Worm (Caenorhabditis elegans) whole organism, L2 larva: ENCODE data around the gene Y45G5AM.4.

Experiments
- C34F6.9 ChIP-seq: fragments of 150-350 bp; optimal IDR thresholded peaks from 2 replicates; lab custom pipeline; 2014; ENCODE audit warnings: missing biosample characterization, missing genetic modification characterization
- F13H6.1 ChIP-seq: sonication (generic microtip); optimal IDR thresholded peaks from 2 replicates; lab custom pipeline; 2016; ENCODE audit warnings: missing genetic modification characterization, missing compliant biosample characterization
- R02D3.7 ChIP-seq: fragments of 150-350 bp; optimal IDR thresholded peaks from 2 replicates; lab custom pipeline; 2014; ENCODE audit warnings: missing biosample characterization, missing genetic modification characterization
- ZK546.5 ChIP-seq: sonication (generic microtip); optimal IDR thresholded peaks from 2 replicates; lab custom pipeline; 2017; ENCODE audit warnings: missing biosample characterization, missing genetic modification characterization
- alr-1 ChIP-seq: fragments of 150-350 bp; optimal IDR thresholded peaks from 2 replicates; lab custom pipeline; 2014; ENCODE audit warnings: missing biosample characterization, missing genetic modification characterization
- aly-2 ChIP-seq: fragments of 150-350 bp; optimal IDR thresholded peaks from 2 replicates; lab custom pipeline; 2014; ENCODE audit warnings: missing biosample characterization, missing genetic modification characterization
- ama-1 ChIP-seq: fragments of 150-350 bp; optimal IDR thresholded peaks from 2 replicates; lab custom pipeline; 2018; ENCODE audit warnings: inconsistent platforms
- blmp-1 ChIP-seq: sonication (generic microtip); optimal IDR thresholded peaks from 2 replicates; lab custom pipeline; 2017; ENCODE audit warnings: missing genetic modification characterization, mild to moderate bottlenecking, missing compliant biosample characterization, antibody characterized with exemption, moderate library complexity; ENCODE audit not compliant: insufficient read depth
- ceh-16 ChIP-seq: fragments of 150-350 bp; optimal IDR thresholded peaks from 2 replicates; lab custom pipeline; 2014; ENCODE audit warnings: missing biosample characterization, missing genetic modification characterization
- ceh-82 ChIP-seq: fragments of 150-350 bp; optimal IDR thresholded peaks from 2 replicates; lab custom pipeline; 2014; ENCODE audit warnings: missing biosample characterization, missing genetic modification characterization
- elt-3 ChIP-seq: sonication (generic microtip); optimal IDR thresholded peaks from 2 replicates; lab custom pipeline; 2017; ENCODE audit warnings: missing biosample characterization, missing genetic modification characterization
- fos-1 ChIP-seq: fragments of 150-350 bp; optimal IDR thresholded peaks from 2 replicates; lab custom pipeline; 2014; ENCODE audit warnings: missing biosample characterization, missing genetic modification characterization
- gmeb-1 ChIP-seq: fragments of 150-350 bp; optimal IDR thresholded peaks from 2 replicates; lab custom pipeline; 2014; ENCODE audit warnings: missing biosample characterization, missing genetic modification characterization
- lin-11 ChIP-seq: fragments of 150-350 bp; sonication (generic microtip); optimal IDR thresholded peaks from 2 replicates; lab custom pipeline; 2014; ENCODE audit warnings: missing biosample characterization, missing genetic modification characterization, inconsistent platforms, mixed read lengths
- lin-39 ChIP-seq: fragments of 150-350 bp; optimal IDR thresholded peaks from 2 replicates; lab custom pipeline; 2014; ENCODE audit warnings: missing biosample characterization, missing genetic modification reagents, missing genetic modification characterization
- lsy-2 ChIP-seq, 2 experiments: fragments of 150-350 bp in 1 of 2; sonication (generic microtip) in 1 of 2; optimal IDR thresholded peaks; 2 replicates each; lab custom pipeline; 2014 to 2017; ENCODE audit warnings: missing biosample characterization in 2 of 2, missing genetic modification characterization in 2 of 2
- mab-5 ChIP-seq: fragments of 150-350 bp; optimal IDR thresholded peaks from 2 replicates; lab custom pipeline; 2014; ENCODE audit warnings: missing biosample characterization, missing genetic modification characterization
- mbf-1 ChIP-seq: sonication (generic microtip); optimal IDR thresholded peaks from 2 replicates; lab custom pipeline; 2017; ENCODE audit warnings: missing biosample characterization, missing genetic modification characterization
- mdl-1 ChIP-seq, 2 experiments: fragments of 150-350 bp in 1 of 2; sonication (generic microtip) in 1 of 2; optimal IDR thresholded peaks; 2 replicates each; lab custom pipeline; 2017; ENCODE audit warnings: missing biosample characterization in 2 of 2, missing genetic modification characterization in 2 of 2
- nhr-10 ChIP-seq: sonication (generic microtip); optimal IDR thresholded peaks from 2 replicates; lab custom pipeline; 2017; ENCODE audit warnings: missing biosample characterization, missing genetic modification characterization
- nhr-12 ChIP-seq: fragments of 150-350 bp; optimal IDR thresholded peaks from 2 replicates; lab custom pipeline; 2014; ENCODE audit warnings: missing biosample characterization, missing genetic modification characterization
- nhr-129 ChIP-seq: fragments of 150-350 bp; optimal IDR thresholded peaks from 2 replicates; lab custom pipeline; 2014; ENCODE audit warnings: missing biosample characterization, missing genetic modification characterization
- nhr-23 ChIP-seq: fragments of 150-350 bp; optimal IDR thresholded peaks from 2 replicates; lab custom pipeline; 2014; ENCODE audit warnings: missing biosample characterization, missing genetic modification reagents, missing genetic modification characterization
- nhr-237 ChIP-seq: fragments of 150-350 bp; optimal IDR thresholded peaks from 2 replicates; lab custom pipeline; 2014; ENCODE audit warnings: missing biosample characterization, missing genetic modification characterization
- nhr-6 ChIP-seq: fragments of 150-350 bp; optimal IDR thresholded peaks from 2 replicates; lab custom pipeline; 2014; ENCODE audit warnings: missing biosample characterization, missing genetic modification characterization
- nhr-77 ChIP-seq: fragments of 150-350 bp; optimal IDR thresholded peaks from 2 replicates; lab custom pipeline; 2014; ENCODE audit warnings: missing biosample characterization, missing genetic modification characterization
- peb-1 ChIP-seq: fragments of 150-350 bp; optimal IDR thresholded peaks from 2 replicates; lab custom pipeline; 2014; ENCODE audit warnings: missing biosample characterization, missing genetic modification characterization
- skn-1 ChIP-seq: sonication (generic microtip); optimal IDR thresholded peaks from 2 replicates; lab custom pipeline; 2017; ENCODE audit warnings: missing biosample characterization, missing genetic modification characterization
- sma-3 ChIP-seq: sonication (generic microtip); optimal IDR thresholded peaks from 2 replicates; lab custom pipeline; 2016; ENCODE audit warnings: missing genetic modification reagents, missing genetic modification characterization, missing compliant biosample characterization
- sma-9 ChIP-seq, 2 experiments: fragments of 150-350 bp in 1 of 2; sonication (generic microtip) in 1 of 2; optimal IDR thresholded peaks; 2 replicates each; lab custom pipeline; 2014 to 2016; ENCODE audit warnings: missing genetic modification characterization in 2 of 2, mild to moderate bottlenecking in 1 of 2, missing biosample characterization in 1 of 2, missing compliant biosample characterization in 1 of 2, missing genetic modification reagents in 1 of 2, moderate library complexity in 1 of 2
- unc-39 ChIP-seq: fragments of 150-350 bp; optimal IDR thresholded peaks from 2 replicates; lab custom pipeline; 2014; ENCODE audit warnings: missing biosample characterization, missing genetic modification characterization
- unc-55 ChIP-seq: fragments of 150-350 bp; sonication (generic microtip); optimal IDR thresholded peaks from 3 replicates; lab custom pipeline; 2014; ENCODE audit warnings: missing biosample characterization, missing genetic modification reagents, missing genetic modification characterization
- zag-1 ChIP-seq: fragments of 150-350 bp; optimal IDR thresholded peaks from 2 replicates; lab custom pipeline; 2014; ENCODE audit warnings: missing biosample characterization, missing genetic modification characterization
- ztf-1 ChIP-seq: fragments of 200-800 bp; sonication (Bioruptor generic); conservative IDR thresholded peaks from 2 replicates; pipeline ENCODE4 v1.3.6; 2022; ENCODE audit warnings: missing genetic modification characterization, missing compliant biosample characterization
- ztf-11 ChIP-seq: sonication (generic microtip); optimal IDR thresholded peaks from 2 replicates; lab custom pipeline; 2017; ENCODE audit warnings: missing biosample characterization, missing genetic modification characterization
- ztf-4 ChIP-seq: fragments of 150-350 bp; optimal IDR thresholded peaks from 2 replicates; lab custom pipeline; 2014; ENCODE audit warnings: missing biosample characterization, missing genetic modification characterization

The Y45G5AM.4 gene

ce11 chrV:4143034-4143433 lies 20.0 kb upstream of the Y45G5AM.4 start (continued):
- no peak for TF ChIP-seq elt-3

ce11 chrV:4144205-4144604 lies 18.8 kb upstream of the Y45G5AM.4 start, which contains the start of gene Y45G5AL.1:
Y45G5AL.1 (plus strand) TSS chrV:4144505.
- TF ChIP-seq peb-1 (tag; lab: Kevin White, UChicago) = no peak
- TF ChIP-seq nhr-10 (tag; lab: Kevin White, UChicago) = no peak
- no peak for TF ChIP-seq R02D3.7
- TF ChIP-seq ZK546.5 (tag; lab: Kevin White, UChicago) = no peak
- no peak for TF ChIP-seq blmp-1 (tag; lab: Kevin White, UChicago)
- TF ChIP-seq ceh-16 = no peak
- TF ChIP-seq gmeb-1 (tag; lab: Kevin White, UChicago) = no peak
- TF ChIP-seq lin-11 (tag; lab: Kevin White, UChicago) = no peak
- TF ChIP-seq mdl-1 (tag; optimal IDR thresholded peaks at IDR 0.05; lab: Kevin White, UChicago) = no peak

ce11 chrV:4151400-4151799 lies 11.6 kb upstream of the Y45G5AM.4 start:
- no peak for TF ChIP-seq nhr-237 (tag; lab: Kevin White, UChicago)

ce11 chrV:4152200-4152599 lies 10.8 kb upstream of the Y45G5AM.4 start, which contains the start of gene Y45G5AM.6:
Y45G5AM.6 (minus strand) TSS chrV:4152300.
- TF ChIP-seq nhr-10 (tag; lab: Kevin White, UChicago) (no peak), nhr-237 (tag; lab: Kevin White, UChicago) (no peak), mab-5 (no peak), R02D3.7 (no peak), skn-1 (tag; lab: Kevin White, UChicago) (no peak), mdl-1 (tag; optimal IDR thresholded peaks at IDR 0.05; lab: Kevin White, UChicago) (no peak), ztf-11 (tag; lab: Kevin White, UChicago) (no peak)

- TF ChIP-seq nhr-129 = peak; percentile 66
- no peak for TF ChIP-seq nhr-23 (tag; lab: Kevin White, UChicago)
- no peak for TF ChIP-seq ama-1
- TF ChIP-seq ZK546.5 (tag; lab: Kevin White, UChicago) = no peak
- no peak for TF ChIP-seq mbf-1 (tag; lab: Kevin White, UChicago)
- TF ChIP-seq lin-11 (tag; lab: Kevin White, UChicago) = no peak
- TF ChIP-seq unc-55 (GFP tag; lab: Kevin White, UChicago) = no peak
- no peak for TF ChIP-seq nhr-6 (tag; lab: Kevin White, UChicago)
- no peak for TF ChIP-seq unc-39 (tag; lab: Kevin White, UChicago)
- no peak for TF ChIP-seq nhr-12
- TF ChIP-seq ztf-1 (GFP tag; lab: Robert Waterston, UW) = no peak
- no peak for TF ChIP-seq elt-3
- TF ChIP-seq ztf-11 (tag; lab: Kevin White, UChicago) = no peak
- TF ChIP-seq nhr-10 (tag; lab: Kevin White, UChicago) = no peak
- peak; percentile 85 for TF ChIP-seq F13H6.1 (tag; lab: Kevin White, UChicago)
- no peak for TF ChIP-seq fos-1 (tag; lab: Kevin White, UChicago)
- no peak for TF ChIP-seq mdl-1 (tag; optimal IDR thresholded peaks at IDR 0.05; lab: Kevin White, UChicago)
- TF ChIP-seq ceh-16 = no peak
- peak; percentile 48 for TF ChIP-seq sma-9 (GFP tag; optimal IDR thresholded peaks at IDR 0.05; lab: Kevin White, UChicago)
- TF ChIP-seq sma-9 (tag; optimal IDR thresholded peaks at IDR 0.05; lab: Kevin White, UChicago) = no peak
- TF ChIP-seq C34F6.9 (tag; lab: Kevin White, UChicago) = peak; percentile 39
- TF ChIP-seq zag-1 = no peak
- no peak for TF ChIP-seq ceh-82
- TF ChIP-seq nhr-77 = no peak
- TF ChIP-seq sma-3 (GFP tag; lab: Kevin White, UChicago) = no peak
- no peak for TF ChIP-seq alr-1 (tag; lab: Kevin White, UChicago)
- TF ChIP-seq lin-39 (tag; lab: Kevin White, UChicago) = no peak
- peak in 1 of 2 experiments; percentile 48 for TF ChIP-seq lsy-2 (tag; optimal IDR thresholded peaks at IDR 0.05; lab: Kevin White, UChicago)
- no peak for TF ChIP-seq aly-2
- TF ChIP-seq ztf-4 (tag; lab: Kevin White, UChicago) = peak; percentile 34
- TF ChIP-seq peb-1 (tag; lab: Kevin White, UChicago) = no peak
- TF ChIP-seq, all 48 proteins: peak for 6
These were observed 5.7 kb upstream of the Y45G5AM.4 start for ce11 chrV:4157291-4157690.
